Worm (Caenorhabditis elegans) whole organism, mixed stage, embryonic: ENCODE data around the gene pdtf-1.

Source experiments
- ces-1 ChIP-seq: fragments of 150-350 bp; optimal IDR thresholded peaks from 2 replicates; lab custom pipeline; 2014; ENCODE audit warnings: missing biosample characterization, missing genetic modification reagents, missing genetic modification characterization
- flh-1 ChIP-seq: fragments of 200-800 bp; sonication (Bioruptor generic); optimal IDR thresholded peaks from 2 replicates; lab custom pipeline; 2018; ENCODE audit warnings: mild to moderate bottlenecking, missing genetic modification characterization, moderate library complexity, missing compliant biosample characterization
- mls-2 ChIP-seq: sonication (generic microtip); optimal IDR thresholded peaks from 2 replicates; lab custom pipeline; 2016; ENCODE audit warnings: mild to moderate bottlenecking, missing genetic modification characterization, moderate library complexity, missing compliant biosample characterization
- unc-39 ChIP-seq: fragments of 150-350 bp; optimal IDR thresholded peaks from 2 replicates; lab custom pipeline; 2014; ENCODE audit warnings: missing biosample characterization, missing genetic modification characterization
- unc-62 ChIP-seq: fragments of 150-350 bp; optimal IDR thresholded peaks from 2 replicates; lab custom pipeline; 2014; ENCODE audit warnings: missing biosample characterization, missing genetic modification reagents, missing genetic modification characterization

DNA sequence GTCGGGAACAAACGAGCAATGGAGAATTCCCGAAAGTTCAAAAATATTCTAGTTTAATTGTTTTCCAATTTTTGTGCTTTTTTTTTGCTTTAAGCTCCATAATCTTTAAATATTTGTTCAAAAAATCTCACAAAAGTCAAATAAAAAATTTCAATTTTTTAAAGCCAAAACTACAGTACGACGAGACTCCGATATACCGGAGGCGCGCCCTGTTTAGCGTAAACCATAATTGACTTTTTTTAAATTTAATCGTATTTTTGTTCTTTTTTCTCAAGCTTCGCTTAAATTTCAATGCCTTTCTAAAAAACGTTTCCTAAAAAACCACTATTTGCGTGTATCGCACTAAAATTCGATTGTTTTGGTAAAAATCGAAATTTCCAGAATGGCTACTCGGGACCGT is 24.1 kb downstream of the pdtf-1 start, which contains the start of gene syx-4:
- no peak for TF ChIP-seq ces-1 (GFP tag; lab: Kevin White, UChicago)
- no peak for TF ChIP-seq flh-1 (GFP tag; lab: Kevin White, UChicago)
- TF ChIP-seq unc-39 (tag; lab: Kevin White, UChicago): no peak
- no peak for TF ChIP-seq mls-2 (tag; lab: Kevin White, UChicago)
- TF ChIP-seq unc-62 (GFP tag; lab: Kevin White, UChicago): no peak
